Fruit fly (Drosophila melanogaster) Kc167 (cell line): ENCODE data around the gene ssx.

Experiments used
- Myc ChIP-seq: fragments of >200 bp; optimal IDR thresholded peaks from 2 replicates; lab custom pipeline; 2017; ENCODE audit warnings: missing external identifiers
- Sin3A ChIP-seq: fragments of >200 bp; optimal IDR thresholded peaks from 2 replicates; lab custom pipeline; 2018; ENCODE audit warnings: missing external identifiers
- h ChIP-seq: fragments of >200 bp; optimal IDR thresholded peaks from 3 replicates; lab custom pipeline; 2018; ENCODE audit warnings: missing external identifiers
- insv ChIP-seq: fragments of >200 bp; optimal IDR thresholded peaks from 3 replicates; lab custom pipeline; 2018; ENCODE audit warnings: missing external identifiers
- psq ChIP-seq: fragments of >200 bp; optimal IDR thresholded peaks from 2 replicates; lab custom pipeline; 2017; ENCODE audit warnings: missing external identifiers
- ttk ChIP-seq: sonication (Bioruptor generic); optimal IDR thresholded peaks from 2 replicates; lab custom pipeline; 2017; ENCODE audit warnings: missing external identifiers

- TF ChIP-seq insv = no peak
- no peak for TF ChIP-seq h (lab: Kevin White, UChicago)
- no peak for TF ChIP-seq ttk (lab: Kevin White, UChicago)
- TF ChIP-seq psq (lab: Kevin White, UChicago) = no peak
- no peak for TF ChIP-seq Myc (lab: Kevin White, UChicago)
- no peak for TF ChIP-seq Sin3A
Measured at dm6 chrX:1405779-1406178, 35.4 kb downstream of the ssx start.
